Worm (Caenorhabditis elegans): ENCODE measurements around the gene mdt-20.

- TF ChIP-seq hmbx-1 (tag; optimal IDR thresholded peaks at IDR 0.05) (no peak), ama-1 (optimal IDR thresholded peaks at IDR 0.05) (no peak), pes-1 (GFP tag; IDR thresholded peaks at IDR 0.05) (no peak), aly-1 (tag; optimal IDR thresholded peaks at IDR 0.05) (no peak)
These were observed 13.2 kb upstream of the mdt-20 start for ce11 chrIV:1174411-1174810.
